Fruit fly (Drosophila melanogaster) whole organism, embryonic: Measurements from ENCODE around the gene CG32633.

Experiments
- Atf-2 ChIP-seq: fragments of 200-800 bp; sonication (Bioruptor generic); optimal IDR thresholded peaks from 2 replicates; lab custom pipeline; 2016; ENCODE audit warnings: missing biosample characterization, missing genetic modification characterization
- CG14441 ChIP-seq: fragments of 200-800 bp; sonication (Bioruptor generic); IDR thresholded peaks from 2 replicates; pipeline ENCODE4 v1.3.6; 2022; ENCODE audit warnings: missing biosample characterization, missing genetic modification characterization
- CG18476 ChIP-seq: fragments of 200-800 bp; sonication (Bioruptor generic); optimal IDR thresholded peaks from 2 replicates; lab custom pipeline; 2016; ENCODE audit warnings: missing biosample characterization, mild to moderate bottlenecking, missing genetic modification characterization
- CG4404 ChIP-seq: fragments of 200-800 bp; sonication (Bioruptor generic); IDR thresholded peaks from 2 replicates; pipeline ENCODE4 v1.3.6; 2022; ENCODE audit warnings: missing biosample characterization, missing genetic modification characterization
- CG6813 ChIP-seq: fragments of 200-800 bp; sonication (Bioruptor generic); optimal IDR thresholded peaks from 2 replicates; lab custom pipeline; 2017; ENCODE audit warnings: missing biosample characterization, missing genetic modification characterization, mild to moderate bottlenecking, moderate library complexity, missing genetic modification reagents
- Dp ChIP-seq: fragments of 200-800 bp; sonication (Bioruptor generic); optimal IDR thresholded peaks from 2 replicates; lab custom pipeline; 2018; ENCODE audit warnings: missing biosample characterization, mild to moderate bottlenecking, missing genetic modification characterization, moderate library complexity
- TFAM ChIP-seq: fragments of 200-800 bp; sonication (Bioruptor generic); optimal IDR thresholded peaks from 2 replicates; lab custom pipeline; 2017; ENCODE audit warnings: missing biosample characterization, missing genetic modification characterization, inconsistent platforms
- bigmax ChIP-seq: fragments of 200-800 bp; sonication (Bioruptor generic); optimal IDR thresholded peaks from 2 replicates; lab custom pipeline; 2018; ENCODE audit warnings: missing biosample characterization, mild to moderate bottlenecking, missing genetic modification characterization
- chinmo ChIP-seq: fragments of 200-800 bp; sonication (Bioruptor generic); IDR thresholded peaks from 4 replicates; pipeline ENCODE4 v1.3.6; 2022; ENCODE audit warnings: missing biosample characterization, missing genetic modification characterization; ENCODE audit not compliant: partially characterized antibody
- dmrt11E ChIP-seq: fragments of 200-800 bp; sonication (Bioruptor generic); optimal IDR thresholded peaks from 3 replicates; lab custom pipeline; 2018; ENCODE audit warnings: missing biosample characterization, mild to moderate bottlenecking, missing genetic modification characterization, moderate library complexity
- onecut ChIP-seq: fragments of 200-800 bp; sonication (Bioruptor generic); IDR thresholded peaks from 2 replicates; pipeline ENCODE4 v1.3.6; 2022; ENCODE audit warnings: missing biosample characterization, missing genetic modification characterization
- ro ChIP-seq: fragments of 200-800 bp; sonication (Bioruptor generic); IDR thresholded peaks from 2 replicates; pipeline ENCODE4 v1.3.6; 2022; ENCODE audit warnings: missing biosample characterization, missing genetic modification characterization
- sob ChIP-seq: fragments of 200-800 bp; sonication (Bioruptor generic); IDR thresholded peaks from 2 replicates; pipeline ENCODE4 v1.3.6; 2022; ENCODE audit warnings: missing biosample characterization, missing genetic modification characterization
- sr ChIP-seq: fragments of 200-800 bp; sonication (Bioruptor generic); IDR thresholded peaks from 3 replicates; pipeline ENCODE4 v1.3.6; 2022; ENCODE audit warnings: missing biosample characterization, missing genetic modification characterization

- no peak for TF ChIP-seq bigmax
- no peak for TF ChIP-seq chinmo
- no peak for TF ChIP-seq CG18476 (GFP tag; lab: Kevin White, UChicago)
- TF ChIP-seq Dp (GFP tag; lab: Kevin White, UChicago) = no peak
- TF ChIP-seq onecut (GFP tag; lab: Robert Waterston, UW) = no peak
- TF ChIP-seq CG4404 (GFP tag; lab: Robert Waterston, UW) = no peak
- TF ChIP-seq CG14441 (GFP tag; lab: Robert Waterston, UW) = no peak
- no peak for TF ChIP-seq ro
- TF ChIP-seq Atf-2 = no peak
- TF ChIP-seq TFAM (GFP tag; lab: Kevin White, UChicago) = no peak
- TF ChIP-seq CG6813 (GFP tag; lab: Kevin White, UChicago) = peak; percentile 58
- 0 out of 2 replicates have a peak, but pooled peaks have one; percentile 25 for TF ChIP-seq sob
- TF ChIP-seq sr (GFP tag; lab: Robert Waterston, UW) = no peak
- TF ChIP-seq dmrt11E (tag; lab: Kevin White, UChicago) = no peak
Observed at dm6 chrX:13570255-13570654, 8.8 kb downstream of the CG32633 start.
